Worm (Caenorhabditis elegans) whole organism, L4 larva: ENCODE data around the gene C30F2.2.

ENCODE experiments used
- D1046.2 ChIP-seq: fragments of 200-800 bp; sonication (Bioruptor generic); IDR thresholded peaks from 2 replicates; pipeline ENCODE4 v1.3.6; 2022; ENCODE audit warnings: missing genetic modification characterization, missing compliant biosample characterization
- F10B5.3 ChIP-seq: sonication (generic microtip); optimal IDR thresholded peaks from 2 replicates; lab custom pipeline; 2016; ENCODE audit warnings: mild to moderate bottlenecking, missing genetic modification characterization, missing compliant biosample characterization
- F26F4.8 ChIP-seq: fragments of 200-800 bp; sonication (Bioruptor generic); conservative IDR thresholded peaks from 2 replicates; pipeline ENCODE4 v1.3.6; 2022; ENCODE audit warnings: missing genetic modification characterization, missing compliant biosample characterization
- F37D6.2 ChIP-seq: sonication (generic microtip); optimal IDR thresholded peaks from 2 replicates; lab custom pipeline; 2016; ENCODE audit warnings: mild to moderate bottlenecking, missing genetic modification characterization, missing compliant biosample characterization
- F49E8.2 ChIP-seq: sonication (generic microtip); optimal IDR thresholded peaks from 2 replicates; lab custom pipeline; 2016; ENCODE audit warnings: missing compliant biosample characterization, mild to moderate bottlenecking, missing genetic modification characterization, borderline replicate concordance
- Y105C5A.15 ChIP-seq: fragments of 200-800 bp; sonication (Bioruptor generic); IDR thresholded peaks from 2 replicates; pipeline ENCODE4 v1.3.6; 2022; ENCODE audit warnings: missing genetic modification characterization, missing compliant biosample characterization
- Y48G9A.11 ChIP-seq: fragments of 200-800 bp; sonication (Bioruptor generic); IDR thresholded peaks from 2 replicates; pipeline ENCODE4 v1.3.6; 2022; ENCODE audit warnings: missing genetic modification reagents, missing genetic modification characterization, missing compliant biosample characterization
- ZK546.5 ChIP-seq, 2 experiments: sonication (generic microtip); optimal IDR thresholded peaks; 2 replicates each; lab custom pipeline; 2017; ENCODE audit warnings: missing biosample characterization in 2 of 2, missing genetic modification characterization in 2 of 2
- aha-1 ChIP-seq: fragments of 150-350 bp; peaks from one replicate; lab custom pipeline; 2014; ENCODE audit warnings: missing biosample characterization, missing genetic modification characterization
- ama-1 ChIP-seq: fragments of 150-350 bp; optimal IDR thresholded peaks from 2 replicates; lab custom pipeline; 2014; ENCODE audit warnings: inconsistent platforms, mixed read lengths
- ceh-20 ChIP-seq: fragments of 200-800 bp; sonication (Bioruptor generic); IDR thresholded peaks from 2 replicates; pipeline ENCODE4 v1.3.6; 2022; ENCODE audit warnings: missing genetic modification reagents, missing genetic modification characterization, missing compliant biosample characterization
- ceh-32 ChIP-seq: sonication (generic microtip); optimal IDR thresholded peaks from 2 replicates; lab custom pipeline; 2016; ENCODE audit warnings: mild to moderate bottlenecking, missing genetic modification characterization, missing compliant biosample characterization; ENCODE audit not compliant: poor library complexity
- ceh-62 ChIP-seq: sonication (generic microtip); optimal IDR thresholded peaks from 2 replicates; lab custom pipeline; 2017; ENCODE audit warnings: missing biosample characterization, missing genetic modification characterization
- ces-1 ChIP-seq: fragments of 150-350 bp; sonication (generic microtip); optimal IDR thresholded peaks from 4 replicates; lab custom pipeline; 2014; ENCODE audit warnings: missing biosample characterization, missing genetic modification reagents, missing genetic modification characterization
- daf-16 ChIP-seq, 3 experiments: sonication (generic microtip); optimal IDR thresholded peaks; 2 replicates each; lab custom pipeline; 2016 to 2017; ENCODE audit warnings: missing genetic modification characterization in 3 of 3, missing genetic modification reagents in 3 of 3, mild to moderate bottlenecking in 2 of 3, missing compliant biosample characterization in 2 of 3, missing biosample characterization in 1 of 3, moderate library complexity in 1 of 3
- daf-19 ChIP-seq: fragments of 200-800 bp; sonication (Bioruptor generic); conservative IDR thresholded peaks from 2 replicates; pipeline ENCODE4 v1.3.6; 2022; ENCODE audit warnings: missing genetic modification characterization, missing compliant biosample characterization
- dmd-6 ChIP-seq: fragments of 200-800 bp; sonication (Bioruptor generic); IDR thresholded peaks from 2 replicates; pipeline ENCODE4 v1.3.6; 2022; ENCODE audit warnings: missing genetic modification reagents, missing genetic modification characterization, missing compliant biosample characterization
- dmd-9 ChIP-seq: fragments of 200-800 bp; sonication (Bioruptor generic); IDR thresholded peaks from 2 replicates; pipeline ENCODE4 v1.3.6; 2022; ENCODE audit warnings: missing genetic modification reagents, missing genetic modification characterization, missing compliant biosample characterization
- dve-1 ChIP-seq: sonication (generic microtip); optimal IDR thresholded peaks from 2 replicates; lab custom pipeline; 2017; ENCODE audit warnings: antibody characterized with exemption, mild to moderate bottlenecking, missing genetic modification characterization, missing compliant biosample characterization; ENCODE audit not compliant: insufficient read depth
- gei-8 ChIP-seq: fragments of 200-800 bp; sonication (Bioruptor generic); optimal IDR thresholded peaks from 2 replicates; lab custom pipeline; 2018; ENCODE audit warnings: mild to moderate bottlenecking, missing genetic modification characterization, missing compliant biosample characterization
- hlh-11 ChIP-seq: fragments of 200-800 bp; sonication (Bioruptor generic); optimal IDR thresholded peaks from 2 replicates; lab custom pipeline; 2018; ENCODE audit warnings: mild to moderate bottlenecking, missing genetic modification characterization, missing compliant biosample characterization
- hlh-30 ChIP-seq: sonication (generic microtip); optimal IDR thresholded peaks from 2 replicates; lab custom pipeline; 2017; ENCODE audit warnings: antibody characterized with exemption, mild to moderate bottlenecking, missing genetic modification characterization, missing compliant biosample characterization; ENCODE audit not compliant: insufficient read depth
- jun-1 ChIP-seq: fragments of 150-350 bp; optimal IDR thresholded peaks from 2 replicates; lab custom pipeline; 2014; ENCODE audit warnings: missing biosample characterization, missing genetic modification reagents, missing genetic modification characterization
- mdl-1 ChIP-seq, 2 experiments: fragments of 150-350 bp in 1 of 2; sonication (generic microtip) in 1 of 2; optimal IDR thresholded peaks; 2 replicates each; lab custom pipeline; 2014 to 2017; ENCODE audit warnings: missing biosample characterization in 2 of 2, missing genetic modification characterization in 2 of 2
- mep-1 ChIP-seq: fragments of 150-350 bp; sonication (generic microtip); optimal IDR thresholded peaks from 3 replicates; lab custom pipeline; 2014; ENCODE audit warnings: missing biosample characterization, missing genetic modification characterization
- mxl-3 ChIP-seq: fragments of 200-800 bp; sonication (Bioruptor generic); optimal IDR thresholded peaks from 2 replicates; lab custom pipeline; 2018; ENCODE audit warnings: mild to moderate bottlenecking, missing genetic modification characterization, missing compliant biosample characterization
- nhr-102 ChIP-seq: sonication (generic microtip); optimal IDR thresholded peaks from 2 replicates; lab custom pipeline; 2016; ENCODE audit warnings: mild to moderate bottlenecking, missing genetic modification characterization, moderate library complexity, missing compliant biosample characterization
- nhr-111 ChIP-seq: fragments of 200-800 bp; sonication (Bioruptor generic); optimal IDR thresholded peaks from 2 replicates; lab custom pipeline; 2018; ENCODE audit warnings: mild to moderate bottlenecking, missing genetic modification characterization, missing compliant biosample characterization
- nhr-237 ChIP-seq: sonication (generic microtip); optimal IDR thresholded peaks from 2 replicates; lab custom pipeline; 2017; ENCODE audit warnings: missing biosample characterization, missing genetic modification characterization
- nhr-25 ChIP-seq: sonication (generic microtip); optimal IDR thresholded peaks from 2 replicates; lab custom pipeline; 2017; ENCODE audit warnings: missing genetic modification characterization, mild to moderate bottlenecking, missing compliant biosample characterization, antibody characterized with exemption, moderate library complexity, borderline replicate concordance; ENCODE audit not compliant: insufficient read depth
- nhr-28 ChIP-seq: fragments of 150-350 bp; optimal IDR thresholded peaks from 2 replicates; lab custom pipeline; 2014; ENCODE audit warnings: missing biosample characterization, missing genetic modification characterization
- nhr-42 ChIP-seq: fragments of 200-800 bp; sonication (Bioruptor generic); IDR thresholded peaks from 2 replicates; pipeline ENCODE4 v1.3.6; 2022; ENCODE audit warnings: missing genetic modification characterization, missing compliant biosample characterization
- nhr-48 ChIP-seq: sonication (generic microtip); optimal IDR thresholded peaks from 2 replicates; lab custom pipeline; 2016; ENCODE audit warnings: mild to moderate bottlenecking, missing genetic modification characterization, missing compliant biosample characterization
- nhr-76 ChIP-seq: fragments of 150-350 bp; optimal IDR thresholded peaks from 2 replicates; lab custom pipeline; 2014; ENCODE audit warnings: missing biosample characterization, missing genetic modification characterization
- nhr-77 ChIP-seq: fragments of 150-350 bp; optimal IDR thresholded peaks from 2 replicates; lab custom pipeline; 2014; ENCODE audit warnings: missing biosample characterization, missing genetic modification characterization
- pha-4 ChIP-seq, 2 experiments: fragments of 150-350 bp in 1 of 2; fragments of 200-800 bp in 1 of 2; sonication (Bioruptor generic) in 1 of 2; IDR thresholded peaks in 1 of 2; optimal IDR thresholded peaks in 1 of 2; 2 replicates each; pipeline versions ENCODE4 v1.3.6 to Lab custom; 2014 to 2022; ENCODE audit warnings: missing genetic modification characterization in 2 of 2, missing genetic modification reagents in 2 of 2, missing biosample characterization in 1 of 2, missing compliant biosample characterization in 1 of 2
- set-16 ChIP-seq: fragments of 200-800 bp; sonication (Bioruptor generic); IDR thresholded peaks from 2 replicates; pipeline ENCODE4 v1.3.6; 2022; ENCODE audit warnings: missing genetic modification reagents, missing genetic modification characterization, missing compliant biosample characterization
- skn-1 ChIP-seq: fragments of 150-350 bp; optimal IDR thresholded peaks from 2 replicates; lab custom pipeline; 2014; ENCODE audit warnings: missing biosample characterization, missing genetic modification characterization
- snpc-1.2 ChIP-seq: fragments of 200-800 bp; sonication (Bioruptor generic); IDR thresholded peaks from 2 replicates; pipeline ENCODE4 v1.3.6; 2022; ENCODE audit warnings: missing genetic modification reagents, missing genetic modification characterization, missing compliant biosample characterization
- spr-1 ChIP-seq: sonication (generic microtip); optimal IDR thresholded peaks from 2 replicates; lab custom pipeline; 2016; ENCODE audit warnings: mild to moderate bottlenecking, missing genetic modification characterization, missing compliant biosample characterization
- tag-97 ChIP-seq: fragments of 200-800 bp; sonication (Bioruptor generic); IDR thresholded peaks from 2 replicates; pipeline ENCODE4 v1.3.6; 2022; ENCODE audit warnings: missing genetic modification characterization, missing compliant biosample characterization
- unc-130 ChIP-seq: sonication (generic microtip); optimal IDR thresholded peaks from 2 replicates; lab custom pipeline; 2016; ENCODE audit warnings: missing genetic modification reagents, missing genetic modification characterization, missing compliant biosample characterization
- unc-39 ChIP-seq: sonication (generic microtip); optimal IDR thresholded peaks from 2 replicates; lab custom pipeline; 2017; ENCODE audit warnings: missing biosample characterization, missing genetic modification characterization
- vab-7 ChIP-seq: fragments of 200-800 bp; sonication (Bioruptor generic); IDR thresholded peaks from 2 replicates; pipeline ENCODE4 v1.3.6; 2022; ENCODE audit warnings: missing genetic modification reagents, missing genetic modification characterization, missing compliant biosample characterization
- zfp-2 ChIP-seq: sonication (generic microtip); optimal IDR thresholded peaks from 2 replicates; lab custom pipeline; 2016; ENCODE audit warnings: mild to moderate bottlenecking, missing genetic modification characterization, missing compliant biosample characterization
- zip-11 ChIP-seq: fragments of 200-800 bp; sonication (Bioruptor generic); IDR thresholded peaks from 2 replicates; pipeline ENCODE4 v1.3.6; 2022; ENCODE audit warnings: missing genetic modification characterization, missing compliant biosample characterization
- zip-2 ChIP-seq: fragments of 150-350 bp; optimal IDR thresholded peaks from 2 replicates; lab custom pipeline; 2014; ENCODE audit warnings: missing biosample characterization, missing genetic modification characterization

The C30F2.2 gene

ce11 chrX:16040207-16040716, 44.8 kb downstream of the C30F2.2 start, which contains the start of gene B0395.3 (continued):
- TF ChIP-seq D1046.2 (GFP tag; lab: Robert Waterston, UW): no peak
- no peak for TF ChIP-seq nhr-48 (tag; lab: Kevin White, UChicago)
- TF ChIP-seq mep-1: peak; percentile 69
- no peak for TF ChIP-seq ZK546.5 (tag; optimal IDR thresholded peaks at IDR 0.05; lab: Kevin White, UChicago)
- no peak for TF ChIP-seq nhr-76
- no peak for TF ChIP-seq ceh-20 (GFP tag; lab: Robert Waterston, UW)
- TF ChIP-seq F37D6.2: no peak
- peak in 1 of 2 experiments; percentile 69 for TF ChIP-seq mdl-1 (tag; optimal IDR thresholded peaks at IDR 0.05; lab: Kevin White, UChicago)
- no peak for TF ChIP-seq ceh-32 (tag; lab: Kevin White, UChicago)
- TF ChIP-seq nhr-237 (tag; lab: Kevin White, UChicago): no peak
- no peak for TF ChIP-seq Y105C5A.15
- TF ChIP-seq unc-39 (tag; lab: Kevin White, UChicago): no peak
- peak; percentile 36; the same call in 1 of the 2 replicates for TF ChIP-seq pha-4 (GFP tag; IDR thresholded peaks at IDR 0.05; lab: Robert Waterston, UW)
- TF ChIP-seq pha-4 (tag; optimal IDR thresholded peaks at IDR 0.05; lab: Kevin White, UChicago): no peak
- no peak for TF ChIP-seq nhr-42 (GFP tag; lab: Robert Waterston, UW)
- no peak for TF ChIP-seq dmd-9 (GFP tag; lab: Robert Waterston, UW)
- TF ChIP-seq vab-7: 0 out of 2 replicates have a peak, but pooled peaks have one; percentile 29
- no peak for TF ChIP-seq nhr-111
- TF ChIP-seq aha-1 (tag; lab: Kevin White, UChicago): peak; percentile 23
- no peak for TF ChIP-seq F26F4.8 (GFP tag; lab: Robert Waterston, UW)
- no peak for TF ChIP-seq Y48G9A.11
- TF ChIP-seq tag-97 (GFP tag; lab: Robert Waterston, UW): no peak

ce11 chrX:16039173-16039572, 45.8 kb downstream of the C30F2.2 start:
- TF ChIP-seq dve-1 (tag; lab: Kevin White, UChicago) (peak; percentile 46), skn-1 (tag; lab: Kevin White, UChicago) (no peak), nhr-25 (tag; lab: Kevin White, UChicago) (no peak), nhr-76 (no peak), hlh-11 (tag; lab: Kevin White, UChicago) (peak; percentile 46), set-16 (GFP tag; lab: Robert Waterston, UW) (no peak), jun-1 (no peak), daf-16 (GFP tag; optimal IDR thresholded peaks at IDR 0.05; lab: Kevin White, UChicago) (no peak), daf-16 (tag; optimal IDR thresholded peaks at IDR 0.05; lab: Kevin White, UChicago) (peak; percentile 61), nhr-42 (GFP tag; lab: Robert Waterston, UW) (no peak), nhr-102 (tag; lab: Kevin White, UChicago) (no peak), dmd-6 (peak; percentile 43), mdl-1 (tag; optimal IDR thresholded peaks at IDR 0.05; lab: Kevin White, UChicago) (peak in 1 of 2 experiments; percentile 3), nhr-77 (tag; lab: Kevin White, UChicago) (peak; percentile 47), gei-8 (GFP tag; lab: Kevin White, UChicago) (no peak), F49E8.2 (tag; lab: Kevin White, UChicago) (no peak), spr-1 (tag; lab: Kevin White, UChicago) (no peak), D1046.2 (GFP tag; lab: Robert Waterston, UW) (no peak), zip-11 (GFP tag; lab: Robert Waterston, UW) (no peak), F10B5.3 (tag; lab: Kevin White, UChicago) (no peak), daf-19 (GFP tag; lab: Robert Waterston, UW) (no peak), unc-130 (GFP tag; lab: Kevin White, UChicago) (no peak), ceh-32 (tag; lab: Kevin White, UChicago) (no peak), tag-97 (GFP tag; lab: Robert Waterston, UW) (no peak), ceh-62 (tag; lab: Kevin White, UChicago) (no peak), nhr-28 (peak; percentile 82), zfp-2 (tag; lab: Kevin White, UChicago) (no peak), dmd-9 (GFP tag; lab: Robert Waterston, UW) (no peak), snpc-1.2 (GFP tag; lab: Robert Waterston, UW) (no peak), zip-2 (tag; lab: Kevin White, UChicago) (no peak), ces-1 (GFP tag; lab: Kevin White, UChicago) (no peak), mxl-3 (GFP tag; lab: Kevin White, UChicago) (no peak), hlh-30 (tag; lab: Kevin White, UChicago) (no peak), ama-1 (lab: Kevin White, UChicago) (no peak)
